Worm (Caenorhabditis elegans): Measurements from ENCODE around the gene mdf-2.

The mdf-2 gene

ce11 chrIV:2630145-2630544 is 10.8 kb downstream of the mdf-2 start:
- TF ChIP-seq elt-2 (tag; optimal IDR thresholded peaks at IDR 0.05) (peak; percentile 68), tbx-2 (tag; optimal IDR thresholded peaks at IDR 0.05) (no peak)

ce11 chrIV:2628171-2628570 is 12.8 kb downstream of the mdf-2 start, which contains the start of gene ngn-1:
TSS of gene ngn-1 (minus strand) at chrIV:2628271.
- TF ChIP-seq fax-1 (tag; optimal IDR thresholded peaks at IDR 0.05): no peak
- no peak for TF ChIP-seq ceh-2 (tag; optimal IDR thresholded peaks at IDR 0.05)
- no peak for TF ChIP-seq C38D4.7 (GFP tag; optimal IDR thresholded peaks at IDR 0.05)
- no peak for TF ChIP-seq hlh-30 (tag; optimal IDR thresholded peaks at IDR 0.05; ENCODE audit: insufficient read depth)
- no peak for TF ChIP-seq pat-9 (tag; optimal IDR thresholded peaks at IDR 0.05)
- TF ChIP-seq C08G9.2 (tag; optimal IDR thresholded peaks at IDR 0.05): no peak
- TF ChIP-seq tbx-7 (tag; optimal IDR thresholded peaks at IDR 0.05): no peak
- TF ChIP-seq elt-2 (tag; optimal IDR thresholded peaks at IDR 0.05): no peak
- no peak for TF ChIP-seq ceh-6 (GFP tag; optimal IDR thresholded peaks at IDR 0.05)
- no peak for TF ChIP-seq hlh-13 (GFP tag; optimal IDR thresholded peaks at IDR 0.05)
- TF ChIP-seq odd-2 (tag; optimal IDR thresholded peaks at IDR 0.05): no peak
- no peak for TF ChIP-seq F13H6.1 (tag; optimal IDR thresholded peaks at IDR 0.05)
- TF ChIP-seq pha-2 (tag; optimal IDR thresholded peaks at IDR 0.05): no peak
- no peak for TF ChIP-seq ceh-24 (tag; optimal IDR thresholded peaks at IDR 0.05)
- TF ChIP-seq mec-3 (tag; optimal IDR thresholded peaks at IDR 0.05; ENCODE audit: borderline replicate concordance): no peak

ce11 chrIV:2618611-2619010 is 22.3 kb downstream of the mdf-2 start, which contains the start of gene smf-3:
TSS of gene smf-3 (plus strand) at chrIV:2618869.
- TF ChIP-seq ref-2 (tag; optimal IDR thresholded peaks at IDR 0.05) (no peak), sdc-2 (tag; optimal IDR thresholded peaks at IDR 0.05) (no peak), mec-3 (tag; optimal IDR thresholded peaks at IDR 0.05; ENCODE audit: borderline replicate concordance) (no peak), elt-2 (tag; optimal IDR thresholded peaks at IDR 0.05) (peak; percentile 83), ceh-48 (tag; optimal IDR thresholded peaks at IDR 0.05) (no peak), fkh-6 (tag; optimal IDR thresholded peaks at IDR 0.05) (no peak), unc-55 (GFP tag; optimal IDR thresholded peaks at IDR 0.05) (no peak)

ce11 chrIV:2616853-2617252 is 24.1 kb downstream of the mdf-2 start:
- TF ChIP-seq C38D4.7 (GFP tag; optimal IDR thresholded peaks at IDR 0.05): no peak
- TF ChIP-seq unc-55 (GFP tag; optimal IDR thresholded peaks at IDR 0.05): no peak
- TF ChIP-seq che-1 (tag; optimal IDR thresholded peaks at IDR 0.05): no peak
- no peak for TF ChIP-seq sox-2 (GFP tag; IDR thresholded peaks at IDR 0.05)
- TF ChIP-seq hlh-6 (tag; optimal IDR thresholded peaks at IDR 0.05): no peak
- TF ChIP-seq npax-4 (tag; optimal IDR thresholded peaks at IDR 0.05): no peak
- TF ChIP-seq ceh-18 (tag; optimal IDR thresholded peaks at IDR 0.05): no peak
- TF ChIP-seq elt-4 (tag; optimal IDR thresholded peaks at IDR 0.05): no peak
- TF ChIP-seq nhr-232 (tag; optimal IDR thresholded peaks at IDR 0.05): no peak
- TF ChIP-seq ceh-2 (tag; optimal IDR thresholded peaks at IDR 0.05): no peak
- no peak for TF ChIP-seq lim-6 (tag; optimal IDR thresholded peaks at IDR 0.05)
- TF ChIP-seq nfya-1 (tag; optimal IDR thresholded peaks at IDR 0.05): no peak
- TF ChIP-seq elt-2 (tag; optimal IDR thresholded peaks at IDR 0.05): no peak
- no peak for TF ChIP-seq K09A11.1 (tag; optimal IDR thresholded peaks at IDR 0.05; ENCODE audit: insufficient read depth)
- TF ChIP-seq gmeb-2 (tag; optimal IDR thresholded peaks at IDR 0.05): no peak
- no peak for TF ChIP-seq C08G9.2 (tag; optimal IDR thresholded peaks at IDR 0.05)

- TF ChIP-seq pros-1 (tag; optimal IDR thresholded peaks at IDR 0.05) (no peak), syd-9 (tag; optimal IDR thresholded peaks at IDR 0.05) (no peak), pha-2 (tag; optimal IDR thresholded peaks at IDR 0.05) (no peak), Y22D7AL.16 (tag; optimal IDR thresholded peaks at IDR 0.05) (no peak), hlh-13 (GFP tag; optimal IDR thresholded peaks at IDR 0.05) (no peak), ceh-14 (tag; optimal IDR thresholded peaks at IDR 0.05) (no peak), pat-9 (tag; optimal IDR thresholded peaks at IDR 0.05) (no peak), elt-2 (tag; optimal IDR thresholded peaks at IDR 0.05) (no peak), ceh-34 (tag; optimal IDR thresholded peaks at IDR 0.05) (no peak), unc-55 (GFP tag; optimal IDR thresholded peaks at IDR 0.05) (no peak), ceh-31 (tag; optimal IDR thresholded peaks at IDR 0.05) (no peak), ztf-16 (tag; optimal IDR thresholded peaks at IDR 0.05) (no peak), ceh-22 (tag; optimal IDR thresholded peaks at IDR 0.05) (no peak), ceh-24 (tag; optimal IDR thresholded peaks at IDR 0.05) (no peak)
Observed at ce11 chrIV:2613754-2614244, 27.1 kb downstream of the mdf-2 start, which contains the start of gene daao-1. TSS of gene daao-1 (plus strand) at chrIV:2614194.
